Worm (Caenorhabditis elegans): ENCODE measurements around the gene Y49E10.29.

DNA sequence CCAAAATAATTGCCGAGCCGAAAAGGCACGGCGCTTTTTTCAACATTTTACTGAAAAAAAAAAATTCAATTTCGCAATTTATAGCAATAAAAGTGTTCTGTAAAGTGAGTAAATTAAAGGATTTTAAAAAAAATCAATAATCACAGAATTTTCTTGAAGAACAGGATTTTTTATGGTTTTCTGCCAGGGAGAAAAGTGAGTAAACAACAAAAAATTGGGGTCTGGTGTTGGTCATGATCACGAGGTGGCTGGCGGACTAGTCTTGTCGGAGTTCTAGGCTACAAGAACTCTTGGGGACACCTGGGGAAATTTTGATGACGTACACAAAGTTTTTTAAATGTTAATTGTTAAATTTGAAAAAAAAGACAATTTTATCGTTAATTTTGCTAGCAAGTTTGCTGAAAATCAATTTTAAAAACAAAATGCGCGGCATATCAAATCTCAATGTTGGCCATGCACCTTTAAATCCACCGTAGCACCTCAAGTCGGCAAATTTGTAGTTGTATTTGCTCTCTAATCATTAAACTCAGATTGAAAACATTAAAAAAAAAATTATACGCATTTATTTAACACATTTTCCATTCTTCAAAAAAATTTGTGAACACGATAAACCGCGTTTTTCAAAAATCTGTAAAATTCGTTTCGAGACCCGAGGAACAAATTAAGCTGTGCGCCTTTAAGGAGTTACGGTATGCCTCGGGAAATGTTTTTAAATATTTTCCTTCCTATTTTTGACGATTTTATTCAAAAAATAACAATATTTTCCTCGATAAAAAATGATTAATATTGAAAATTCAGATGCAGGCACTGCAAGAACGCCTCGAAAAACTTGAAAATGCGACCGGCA, 11.9 kb upstream of the Y49E10.29 start, which contains the start of the genes scav-3 and Y49E10.21:
- TF ChIP-seq unc-39 (tag; optimal IDR thresholded peaks at IDR 0.05) (no peak), jun-1 (tag; optimal IDR thresholded peaks at IDR 0.05) (no peak), ama-1 (optimal IDR thresholded peaks at IDR 0.05) (no peak), fkh-10 (GFP tag; optimal IDR thresholded peaks at IDR 0.05) (no peak)

Data from whole organism, L3 larva.